Fruit fly (Drosophila melanogaster) whole organism, embryonic: ENCODE data around the gene Rab35.

Experiments
- Aef1 ChIP-seq: fragments of 200-800 bp; sonication (Bioruptor generic); IDR thresholded peaks from 3 replicates; pipeline ENCODE4 v1.3.6; 2022; ENCODE audit warnings: missing biosample characterization, missing genetic modification characterization
- C15 ChIP-seq: fragments of 200-800 bp; sonication (Bioruptor generic); IDR thresholded peaks from 3 replicates; pipeline ENCODE4 v1.3.6; 2022; ENCODE audit warnings: missing biosample characterization, missing genetic modification characterization
- CG1024 ChIP-seq: fragments of 200-800 bp; sonication (Bioruptor generic); IDR thresholded peaks from 2 replicates; pipeline ENCODE4 v1.3.6; 2022; ENCODE audit warnings: missing biosample characterization, missing genetic modification characterization
- CG11093 ChIP-seq: fragments of 200-800 bp; sonication (Bioruptor generic); IDR thresholded peaks from 3 replicates; pipeline ENCODE4 v1.3.6; 2022; ENCODE audit warnings: missing biosample characterization, missing genetic modification characterization
- CG11504 ChIP-seq: fragments of 200-800 bp; sonication (Bioruptor generic); optimal IDR thresholded peaks from 3 replicates; lab custom pipeline; 2019; ENCODE audit warnings: missing biosample characterization, mild to moderate bottlenecking, missing genetic modification characterization, moderate library complexity
- CG12744 ChIP-seq: fragments of 200-800 bp; sonication (Bioruptor generic); optimal IDR thresholded peaks from 2 replicates; lab custom pipeline; 2016; ENCODE audit warnings: missing biosample characterization, missing genetic modification characterization
- CG13624 ChIP-seq: fragments of 200-800 bp; sonication (Bioruptor generic); optimal IDR thresholded peaks from 2 replicates; lab custom pipeline; 2016; ENCODE audit warnings: missing biosample characterization, missing genetic modification characterization
- CG13775 ChIP-seq: fragments of 200-800 bp; sonication (Bioruptor generic); optimal IDR thresholded peaks from 3 replicates; lab custom pipeline; 2017; ENCODE audit warnings: missing biosample characterization, mild to moderate bottlenecking, missing genetic modification characterization
- CG14860 ChIP-seq: fragments of 200-800 bp; sonication (Bioruptor generic); IDR thresholded peaks from 3 replicates; pipeline ENCODE4 v1.3.6; 2022; ENCODE audit warnings: missing biosample characterization, missing genetic modification characterization; ENCODE audit not compliant: partially characterized antibody
- CG1647 ChIP-seq: fragments of 200-800 bp; sonication (Bioruptor generic); optimal IDR thresholded peaks from 3 replicates; lab custom pipeline; 2016; ENCODE audit warnings: missing biosample characterization, missing genetic modification characterization
- CG2889 ChIP-seq: fragments of 200-800 bp; sonication (Bioruptor generic); IDR thresholded peaks from 3 replicates; pipeline ENCODE4 v1.3.6; 2022; ENCODE audit warnings: missing biosample characterization, missing genetic modification characterization
- CG30431 ChIP-seq: fragments of 200-800 bp; sonication (Bioruptor generic); optimal IDR thresholded peaks from 2 replicates; lab custom pipeline; 2017; ENCODE audit warnings: missing biosample characterization, missing genetic modification characterization
- CG31388 ChIP-seq: fragments of 200-800 bp; sonication (Bioruptor generic); optimal IDR thresholded peaks from 2 replicates; lab custom pipeline; 2016; ENCODE audit warnings: missing biosample characterization, missing genetic modification characterization
- CG32532 ChIP-seq: fragments of 200-800 bp; sonication (Bioruptor generic); IDR thresholded peaks from 2 replicates; pipeline ENCODE4 v1.3.6; 2022; ENCODE audit warnings: missing biosample characterization, missing genetic modification characterization
- CG33213 ChIP-seq: fragments of 200-800 bp; sonication (Bioruptor generic); optimal IDR thresholded peaks from 3 replicates; lab custom pipeline; 2016; ENCODE audit warnings: missing biosample characterization, missing genetic modification characterization
- CG4328 ChIP-seq: fragments of 200-800 bp; sonication (Bioruptor generic); optimal IDR thresholded peaks from 3 replicates; lab custom pipeline; 2017; ENCODE audit warnings: missing biosample characterization, missing genetic modification reagents, missing genetic modification characterization
- CG5180 ChIP-seq: fragments of 200-800 bp; sonication (Bioruptor generic); optimal IDR thresholded peaks from 3 replicates; lab custom pipeline; 2017; ENCODE audit warnings: missing biosample characterization, missing genetic modification characterization, mild to moderate bottlenecking, moderate library complexity, missing genetic modification reagents
- CG6683 ChIP-seq: fragments of 200-800 bp; sonication (Bioruptor generic); optimal IDR thresholded peaks from 2 replicates; lab custom pipeline; 2017; ENCODE audit warnings: missing biosample characterization, mild to moderate bottlenecking, missing genetic modification characterization, missing genetic modification reagents
- CG6791 ChIP-seq: fragments of 200-800 bp; sonication (Bioruptor generic); IDR thresholded peaks from 3 replicates; pipeline ENCODE4 v1.3.6; 2022; ENCODE audit warnings: missing biosample characterization, missing genetic modification characterization; ENCODE audit not compliant: partially characterized antibody
- CG6854 ChIP-seq: fragments of 200-800 bp; sonication (Bioruptor generic); optimal IDR thresholded peaks from 3 replicates; lab custom pipeline; 2017; ENCODE audit warnings: missing biosample characterization, mild to moderate bottlenecking, missing genetic modification characterization
- CG7271 ChIP-seq: fragments of 200-800 bp; sonication (Bioruptor generic); optimal IDR thresholded peaks from 2 replicates; lab custom pipeline; 2018; ENCODE audit warnings: missing biosample characterization, mild to moderate bottlenecking, missing genetic modification characterization, moderate library complexity
- CG7556 ChIP-seq: fragments of 200-800 bp; sonication (Bioruptor generic); optimal IDR thresholded peaks from 2 replicates; lab custom pipeline; 2017; ENCODE audit warnings: missing biosample characterization, mild to moderate bottlenecking, missing genetic modification characterization
- CG7786 ChIP-seq: fragments of 200-800 bp; sonication (Bioruptor generic); optimal IDR thresholded peaks from 2 replicates; lab custom pipeline; 2016; ENCODE audit warnings: missing biosample characterization, missing genetic modification characterization
- CG8388 ChIP-seq: fragments of 200-800 bp; sonication (Bioruptor generic); optimal IDR thresholded peaks from 2 replicates; lab custom pipeline; 2019; ENCODE audit warnings: missing biosample characterization, mild to moderate bottlenecking, missing genetic modification characterization, moderate library complexity
- CG8944 ChIP-seq: fragments of 200-800 bp; sonication (Bioruptor generic); optimal IDR thresholded peaks from 3 replicates; lab custom pipeline; 2016; ENCODE audit warnings: missing biosample characterization, missing genetic modification characterization
- CG9215 ChIP-seq: fragments of 200-800 bp; sonication (Bioruptor generic); IDR thresholded peaks from 2 replicates; pipeline ENCODE4 v1.3.6; 2022; ENCODE audit warnings: missing biosample characterization, missing genetic modification characterization
- CTCF ChIP-seq: fragments of 200-800 bp; sonication (Bioruptor generic); optimal IDR thresholded peaks from 2 replicates; lab custom pipeline; 2017; ENCODE audit warnings: missing biosample characterization, mild to moderate bottlenecking, missing genetic modification characterization, moderate library complexity
- CrebB ChIP-seq: fragments of 200-800 bp; sonication (Bioruptor generic); optimal IDR thresholded peaks from 3 replicates; lab custom pipeline; 2018; ENCODE audit warnings: missing biosample characterization, mild to moderate bottlenecking, missing genetic modification characterization
- D19A ChIP-seq: fragments of 200-800 bp; optimal IDR thresholded peaks from 3 replicates; lab custom pipeline; 2019; ENCODE audit warnings: missing biosample characterization, mild to moderate bottlenecking, missing genetic modification characterization, moderate library complexity
- Dfd ChIP-seq, 2 experiments: fragments of >200 bp; optimal IDR thresholded peaks; 2 replicates each; lab custom pipeline; 2017; ENCODE audit warnings: missing biosample characterization in 2 of 2, missing genetic modification characterization in 2 of 2
- Dip2 ChIP-seq: fragments of 200-800 bp; sonication (Bioruptor generic); IDR thresholded peaks from 2 replicates; pipeline ENCODE4 v1.3.6; 2022; ENCODE audit warnings: missing biosample characterization, missing genetic modification characterization
- Drgx ChIP-seq: fragments of 200-800 bp; sonication (Bioruptor generic); IDR thresholded peaks from 2 replicates; pipeline ENCODE4 v1.3.6; 2022; ENCODE audit warnings: missing biosample characterization, missing genetic modification characterization
- E2f2 ChIP-seq: fragments of 200-800 bp; sonication (Bioruptor generic); IDR thresholded peaks from 2 replicates; pipeline ENCODE4 v1.3.6; 2022; ENCODE audit warnings: missing biosample characterization, missing genetic modification characterization
- H15 ChIP-seq: fragments of 200-800 bp; sonication (Bioruptor generic); IDR thresholded peaks from 3 replicates; pipeline ENCODE4 v1.3.6; 2022; ENCODE audit warnings: missing biosample characterization, missing genetic modification characterization
- Hr51 ChIP-seq, 2 experiments: fragments of 200-800 bp; sonication (Bioruptor generic); optimal IDR thresholded peaks; 2 replicates in 1 of 2; 3 replicates in 1 of 2; lab custom pipeline; 2016 to 2018; ENCODE audit warnings: missing biosample characterization in 2 of 2, missing genetic modification characterization in 2 of 2, mild to moderate bottlenecking in 1 of 2, moderate library complexity in 1 of 2
- Myb ChIP-seq: fragments of 200-800 bp; sonication (Bioruptor generic); optimal IDR thresholded peaks from 2 replicates; lab custom pipeline; 2016; ENCODE audit warnings: missing biosample characterization, missing genetic modification characterization
- Ravus ChIP-seq: fragments of 200-800 bp; sonication (Bioruptor generic); IDR thresholded peaks from 2 replicates; pipeline ENCODE4 v1.3.6; 2022; ENCODE audit warnings: missing biosample characterization, missing genetic modification characterization
- Vsx1 ChIP-seq: fragments of 200-800 bp; sonication (Bioruptor generic); optimal IDR thresholded peaks from 2 replicates; lab custom pipeline; 2017; ENCODE audit warnings: missing biosample characterization, mild to moderate bottlenecking, missing genetic modification characterization, missing genetic modification reagents
- aop ChIP-seq: fragments of 200-800 bp; sonication (Bioruptor generic); IDR thresholded peaks from 2 replicates; pipeline ENCODE4 v1.3.6; 2022; ENCODE audit warnings: missing biosample characterization, missing genetic modification characterization
- ara ChIP-seq: fragments of 200-800 bp; sonication (Bioruptor generic); IDR thresholded peaks from 2 replicates; pipeline ENCODE4 v1.3.6; 2022; ENCODE audit warnings: missing biosample characterization, missing genetic modification characterization
- bab2 ChIP-seq: fragments of 200-800 bp; sonication (Bioruptor generic); optimal IDR thresholded peaks from 2 replicates; lab custom pipeline; 2016; ENCODE audit warnings: missing biosample characterization, missing genetic modification characterization
- bsh ChIP-seq, 2 experiments: fragments of 200-800 bp; sonication (Bioruptor generic); optimal IDR thresholded peaks; 2 replicates each; lab custom pipeline; 2017 to 2018; ENCODE audit warnings: mild to moderate bottlenecking in 2 of 2, missing biosample characterization in 2 of 2, missing genetic modification characterization in 2 of 2, moderate library complexity in 1 of 2
- dan ChIP-seq: fragments of 200-800 bp; sonication (Bioruptor generic); IDR thresholded peaks from 2 replicates; pipeline ENCODE4 v1.3.6; 2022; ENCODE audit warnings: missing biosample characterization, missing genetic modification characterization
- dmrt99B ChIP-seq: fragments of 200-800 bp; sonication (Bioruptor generic); optimal IDR thresholded peaks from 2 replicates; lab custom pipeline; 2018; ENCODE audit warnings: missing biosample characterization, mild to moderate bottlenecking, missing genetic modification characterization, moderate library complexity
- fru ChIP-seq: fragments of >200 bp; optimal IDR thresholded peaks from 2 replicates; lab custom pipeline; 2017
- insv ChIP-seq, 2 experiments: fragments of 200-800 bp; sonication (Bioruptor generic); optimal IDR thresholded peaks; 3 replicates each; lab custom pipeline; 2016 to 2018; ENCODE audit warnings: missing biosample characterization in 2 of 2, missing genetic modification characterization in 2 of 2
- klu ChIP-seq: fragments of 200-800 bp; sonication (Bioruptor generic); IDR thresholded peaks from 2 replicates; pipeline ENCODE4 v1.3.6; 2022; ENCODE audit warnings: missing biosample characterization, missing genetic modification characterization
- nerfin-1 ChIP-seq: fragments of 200-800 bp; sonication (Bioruptor generic); optimal IDR thresholded peaks from 3 replicates; lab custom pipeline; 2019; ENCODE audit warnings: missing biosample characterization, mild to moderate bottlenecking, missing genetic modification characterization, moderate library complexity
- tgo ChIP-seq: fragments of 200-800 bp; sonication (Bioruptor generic); IDR thresholded peaks from 3 replicates; pipeline ENCODE4 v1.3.6; 2022; ENCODE audit warnings: missing biosample characterization, missing genetic modification characterization
- tna ChIP-seq: fragments of 200-800 bp; sonication (Bioruptor generic); IDR thresholded peaks from 2 replicates; pipeline ENCODE4 v1.3.6; 2022; ENCODE audit warnings: missing biosample characterization, missing genetic modification characterization; ENCODE audit not compliant: partially characterized antibody
- tx ChIP-seq: fragments of 200-800 bp; sonication (Bioruptor generic); optimal IDR thresholded peaks from 2 replicates; lab custom pipeline; 2016; ENCODE audit warnings: missing biosample characterization, missing genetic modification characterization
- unc-4 ChIP-seq: fragments of 200-800 bp; sonication (Bioruptor generic); IDR thresholded peaks from 2 replicates; pipeline ENCODE4 v1.3.6; 2022; ENCODE audit warnings: missing biosample characterization, missing genetic modification characterization; ENCODE audit not compliant: partially characterized antibody
- vvl ChIP-seq: fragments of 200-800 bp; sonication (Bioruptor generic); IDR thresholded peaks from 2 replicates; pipeline ENCODE4 v1.3.6; 2022; ENCODE audit warnings: missing biosample characterization, missing genetic modification characterization

Gene Rab35

dm6 chrX:20169898-20170297, 10.2 kb upstream of the Rab35 start, which contains the start of the genes CG9581 and CG9578 (continued):
- TF ChIP-seq Dfd (GFP tag; optimal IDR thresholded peaks at IDR 0.05; lab: Kevin White, UChicago) = no peak
- no peak for TF ChIP-seq CG7786 (GFP tag; lab: Kevin White, UChicago)
- TF ChIP-seq CrebB (tag; lab: Kevin White, UChicago) = no peak
- no peak for TF ChIP-seq dan (GFP tag; lab: Robert Waterston, UW)
- no peak for TF ChIP-seq CG5180
- peak; percentile 90 for TF ChIP-seq E2f2
- no peak for TF ChIP-seq bsh (GFP tag; optimal IDR thresholded peaks at IDR 0.05; lab: Kevin White, UChicago)
- TF ChIP-seq Ravus = no peak
- TF ChIP-seq bab2 = no peak
- TF ChIP-seq CG30431 (GFP tag; lab: Kevin White, UChicago) = no peak
- TF ChIP-seq Drgx = no peak
- no peak for TF ChIP-seq CG4328 (GFP tag; lab: Kevin White, UChicago)
- no peak for TF ChIP-seq vvl (GFP tag; lab: Robert Waterston, UW)
- TF ChIP-seq nerfin-1 = peak; percentile 2
- TF ChIP-seq klu (GFP tag; lab: Robert Waterston, UW) = no peak
- TF ChIP-seq tgo (GFP tag; lab: Robert Waterston, UW) = no peak
- TF ChIP-seq Vsx1 = no peak
- TF ChIP-seq CG6791 = peak; percentile 68
- TF ChIP-seq insv (GFP tag; optimal IDR thresholded peaks at IDR 0.05; lab: Kevin White, UChicago) = no peak
- TF ChIP-seq tna = peak; percentile 54; the same call in 1 of the 2 replicates
- no peak for TF ChIP-seq CG11093 (GFP tag; lab: Robert Waterston, UW)
- no peak for TF ChIP-seq CG8388
- no peak for TF ChIP-seq Aef1 (GFP tag; lab: Robert Waterston, UW)
- peak; percentile 74 for TF ChIP-seq CG14860 (GFP tag; lab: Robert Waterston, UW)
- no peak for TF ChIP-seq CG8944 (GFP tag; lab: Kevin White, UChicago)
- TF ChIP-seq CG33213 = no peak
- no peak for TF ChIP-seq CG7271 (tag; lab: Kevin White, UChicago)
- TF ChIP-seq ara (GFP tag; lab: Robert Waterston, UW) = no peak
- TF ChIP-seq CG2889 (GFP tag; lab: Robert Waterston, UW) = no peak
- no peak for TF ChIP-seq CG11504
- TF ChIP-seq CG7556 (GFP tag; lab: Kevin White, UChicago) = no peak
- TF ChIP-seq fru = no peak
- 0 out of 2 replicates have a peak, but pooled peaks have one; percentile 16 for TF ChIP-seq CG9215 (GFP tag; lab: Robert Waterston, UW)
- TF ChIP-seq CG1647 (GFP tag; lab: Kevin White, UChicago) = no peak
- TF ChIP-seq Myb (GFP tag; lab: Kevin White, UChicago) = no peak
- TF ChIP-seq dmrt99B (tag; lab: Kevin White, UChicago) = no peak
- TF ChIP-seq Hr51 (GFP tag; optimal IDR thresholded peaks at IDR 0.05; lab: Kevin White, UChicago) = no peak
- no peak for TF ChIP-seq C15 (GFP tag; lab: Robert Waterston, UW)
- no peak for TF ChIP-seq aop (GFP tag; lab: Robert Waterston, UW)
- TF ChIP-seq CG31388 (GFP tag; lab: Kevin White, UChicago) = no peak
- no peak for TF ChIP-seq tx (GFP tag; lab: Kevin White, UChicago)
- TF ChIP-seq CG6854 = no peak
- TF ChIP-seq CG13624 = no peak
- TF ChIP-seq D19A (tag; lab: Kevin White, UChicago) = no peak
- no peak for TF ChIP-seq CG12744
- TF ChIP-seq CTCF (GFP tag; lab: Kevin White, UChicago) = no peak
- TF ChIP-seq H15 (GFP tag; lab: Robert Waterston, UW) = no peak
- TF ChIP-seq CG32532 = no peak
- TF ChIP-seq Dip2 (GFP tag; lab: Robert Waterston, UW) = no peak
- no peak for TF ChIP-seq CG13775 (GFP tag; lab: Kevin White, UChicago)
- no peak for TF ChIP-seq CG1024 (GFP tag; lab: Robert Waterston, UW)
- peak; percentile 85 for TF ChIP-seq unc-4 (GFP tag; lab: Robert Waterston, UW)
- TF ChIP-seq CG6683 (GFP tag; lab: Kevin White, UChicago) = no peak
